Worm (Caenorhabditis elegans) whole organism, mixed stage, embryonic: ENCODE results near the gene lgc-5.
A peak's percentile ranks its signal among the peaks of the same experiment; 100 is the strongest.
"Not testable (repeated sequence)": the region's sequence is repeated elsewhere in the genome, so short reads cannot be mapped to it uniquely, and the experiment has no call there.

Experiments
- M03D4.4 ChIP-seq: sonication (generic microtip); optimal IDR thresholded peaks from 2 replicates; lab custom pipeline; 2017; ENCODE audit warnings: mild to moderate bottlenecking, missing genetic modification characterization, missing compliant biosample characterization
- bed-3 ChIP-seq: fragments of 200-800 bp; sonication (Bioruptor generic); optimal IDR thresholded peaks from 3 replicates; lab custom pipeline; 2018; ENCODE audit warnings: mild to moderate bottlenecking, missing genetic modification characterization, moderate library complexity, missing compliant biosample characterization
- blmp-1 ChIP-seq: fragments of 150-350 bp; optimal IDR thresholded peaks from 2 replicates; lab custom pipeline; 2014; ENCODE audit warnings: missing biosample characterization, missing genetic modification characterization
- ces-1 ChIP-seq: fragments of 150-350 bp; optimal IDR thresholded peaks from 2 replicates; lab custom pipeline; 2014; ENCODE audit warnings: missing biosample characterization, missing genetic modification reagents, missing genetic modification characterization
- cnd-1 ChIP-seq: fragments of 200-800 bp; sonication (Bioruptor generic); optimal IDR thresholded peaks from 2 replicates; lab custom pipeline; 2018; ENCODE audit warnings: mild to moderate bottlenecking, missing genetic modification characterization, missing compliant biosample characterization
- drap-1 ChIP-seq: fragments of 200-800 bp; sonication (Bioruptor generic); optimal IDR thresholded peaks from 3 replicates; lab custom pipeline; 2018; ENCODE audit warnings: mild to moderate bottlenecking, missing genetic modification characterization, missing compliant biosample characterization
- elt-1 ChIP-seq: sonication (generic microtip); optimal IDR thresholded peaks from 2 replicates; lab custom pipeline; 2017; ENCODE audit warnings: missing genetic modification characterization, mild to moderate bottlenecking, missing compliant biosample characterization, antibody characterized with exemption, moderate library complexity, borderline replicate concordance; ENCODE audit not compliant: insufficient read depth
- elt-3 ChIP-seq: fragments of 150-350 bp; optimal IDR thresholded peaks from 2 replicates; lab custom pipeline; 2014; ENCODE audit warnings: missing biosample characterization, missing genetic modification characterization
- flh-1 ChIP-seq: fragments of 200-800 bp; sonication (Bioruptor generic); optimal IDR thresholded peaks from 2 replicates; lab custom pipeline; 2018; ENCODE audit warnings: mild to moderate bottlenecking, missing genetic modification characterization, moderate library complexity, missing compliant biosample characterization
- hlh-1 ChIP-seq: fragments of 150-350 bp; optimal IDR thresholded peaks from 2 replicates; lab custom pipeline; 2014; ENCODE audit warnings: missing biosample characterization, missing genetic modification reagents, missing genetic modification characterization
- lin-13 ChIP-seq: fragments of 150-350 bp; optimal IDR thresholded peaks from 2 replicates; lab custom pipeline; 2014; ENCODE audit warnings: missing biosample characterization, missing genetic modification characterization
- lin-32 ChIP-seq: fragments of 200-800 bp; sonication (Bioruptor generic); optimal IDR thresholded peaks from 2 replicates; lab custom pipeline; 2018; ENCODE audit warnings: mild to moderate bottlenecking, missing genetic modification characterization, missing compliant biosample characterization
- mep-1 ChIP-seq: fragments of 150-350 bp; optimal IDR thresholded peaks from 2 replicates; lab custom pipeline; 2017; ENCODE audit warnings: missing biosample characterization, missing genetic modification reagents, missing genetic modification characterization, inconsistent platforms
- mls-2 ChIP-seq: sonication (generic microtip); optimal IDR thresholded peaks from 2 replicates; lab custom pipeline; 2016; ENCODE audit warnings: mild to moderate bottlenecking, missing genetic modification characterization, moderate library complexity, missing compliant biosample characterization
- nhr-2 ChIP-seq: fragments of 150-350 bp; optimal IDR thresholded peaks from 2 replicates; lab custom pipeline; 2014; ENCODE audit warnings: missing biosample characterization, missing genetic modification characterization
- nhr-237 ChIP-seq: fragments of 150-350 bp; optimal IDR thresholded peaks from 2 replicates; lab custom pipeline; 2014; ENCODE audit warnings: missing biosample characterization, missing genetic modification characterization
- nhr-28 ChIP-seq: fragments of 150-350 bp; optimal IDR thresholded peaks from 2 replicates; lab custom pipeline; 2014; ENCODE audit warnings: missing biosample characterization, missing genetic modification characterization
- pha-4 ChIP-seq: fragments of 150-350 bp; optimal IDR thresholded peaks from 2 replicates; lab custom pipeline; 2018; ENCODE audit warnings: missing biosample characterization, missing genetic modification reagents, missing genetic modification characterization
- sem-2 ChIP-seq: fragments of 200-800 bp; sonication (Bioruptor generic); optimal IDR thresholded peaks from 2 replicates; lab custom pipeline; 2018; ENCODE audit warnings: mild to moderate bottlenecking, missing genetic modification characterization, missing compliant biosample characterization
- unc-62 ChIP-seq: fragments of 150-350 bp; optimal IDR thresholded peaks from 2 replicates; lab custom pipeline; 2014; ENCODE audit warnings: missing biosample characterization, missing genetic modification reagents, missing genetic modification characterization
- zip-8 ChIP-seq: fragments of 150-350 bp; optimal IDR thresholded peaks from 2 replicates; lab custom pipeline; 2014; ENCODE audit warnings: missing biosample characterization, missing genetic modification characterization

The lgc-5 gene

DNA sequence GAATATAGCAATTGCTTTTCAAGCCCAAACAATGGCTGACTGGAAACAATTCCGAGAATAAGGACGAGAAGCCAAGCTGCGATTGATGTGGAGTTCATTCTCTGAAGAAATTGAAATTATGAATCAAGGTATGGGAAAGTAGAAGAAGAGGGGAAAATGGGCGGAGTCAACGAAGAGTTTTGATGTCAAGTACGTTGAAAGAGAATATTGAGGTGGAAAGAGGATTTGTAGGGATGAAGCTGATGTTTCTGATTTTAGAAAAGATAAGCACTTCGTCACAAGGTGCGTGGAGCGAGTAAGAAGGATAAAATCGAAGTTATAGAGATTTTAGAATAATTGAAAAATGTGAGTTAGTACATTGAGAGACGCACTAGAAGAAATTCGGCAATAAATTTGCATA lies 40.2 kb downstream of the lgc-5 start, which contains the start of gene D2096.9:
Gene D2096.9, minus strand, starts transcription at position 101 of the 400 bp plus-strand sequence.
- no peak for TF ChIP-seq unc-62 (GFP tag; lab: Kevin White, UChicago)
- TF ChIP-seq zip-8 (tag; lab: Kevin White, UChicago) = no peak
- TF ChIP-seq cnd-1 = no peak
- no peak for TF ChIP-seq flh-1
- TF ChIP-seq ces-1 = no peak

ce11 chrIV:8384737-8385136 lies 42.3 kb downstream of the lgc-5 start:
- no peak for TF ChIP-seq elt-3 (tag; lab: Kevin White, UChicago)
- TF ChIP-seq drap-1 (GFP tag; lab: Kevin White, UChicago) = no peak
- TF ChIP-seq lin-13 = no peak
- no peak for TF ChIP-seq M03D4.4
- no peak for TF ChIP-seq ces-1
- no peak for TF ChIP-seq nhr-237
- TF ChIP-seq pha-4 (tag; lab: Kevin White, UChicago) = no peak
- no peak for TF ChIP-seq bed-3 (GFP tag; lab: Kevin White, UChicago)
- no peak for TF ChIP-seq elt-1
- no peak for TF ChIP-seq mls-2 (tag; lab: Kevin White, UChicago)
- TF ChIP-seq nhr-2 (tag; lab: Kevin White, UChicago) = no peak
- TF ChIP-seq sem-2 (GFP tag; lab: Kevin White, UChicago) = no peak
- TF ChIP-seq mep-1 = no peak
- no peak for TF ChIP-seq hlh-1
- TF ChIP-seq blmp-1 (tag; lab: Kevin White, UChicago) = no peak

- TF ChIP-seq ces-1 (peak; percentile 78), nhr-28 (tag; lab: Kevin White, UChicago) (no peak), elt-1 (no peak)
Observed at ce11 chrIV:8385662-8386061, 43.2 kb downstream of the lgc-5 start.

- TF ChIP-seq sem-2 (GFP tag; lab: Kevin White, UChicago); elt-3 (tag; lab: Kevin White, UChicago); lin-32 (GFP tag; lab: Kevin White, UChicago): not testable (repeated sequence)
Observed at ce11 chrIV:8389139-8389538, 46.7 kb downstream of the lgc-5 start, which contains the start of gene D2096.10. Gene D2096.10, minus strand, starts transcription at chrIV:8389239.

DNA sequence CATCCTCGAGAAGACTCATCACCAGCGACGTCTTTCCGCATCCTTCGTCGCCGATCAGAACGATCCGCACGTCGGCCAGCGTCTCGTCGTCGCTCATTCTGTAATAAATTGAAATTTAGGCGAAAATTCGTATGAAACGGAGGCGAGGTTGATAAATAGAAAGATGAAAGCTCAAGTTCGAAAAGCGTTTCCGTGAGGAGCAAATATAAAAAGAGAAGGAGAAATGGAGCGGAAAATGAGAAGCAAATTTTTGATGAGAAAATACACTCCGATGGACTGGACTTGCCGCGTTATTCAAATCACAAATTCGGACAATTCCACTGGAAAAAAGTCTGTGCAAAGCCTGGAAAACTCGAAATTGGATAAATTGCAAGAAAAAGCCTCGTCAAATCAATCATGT lies 51.6 kb downstream of the lgc-5 start, which contains the start of gene D2096.11:
Gene D2096.11, minus strand, starts transcription at position 101 of the 400 bp plus-strand sequence.
- TF ChIP-seq ces-1 = no peak
- TF ChIP-seq, all 35 proteins: peak for 0
